Fruit fly (Drosophila melanogaster): ENCODE data around the gene CG17919.

The CG17919 gene

DNA sequence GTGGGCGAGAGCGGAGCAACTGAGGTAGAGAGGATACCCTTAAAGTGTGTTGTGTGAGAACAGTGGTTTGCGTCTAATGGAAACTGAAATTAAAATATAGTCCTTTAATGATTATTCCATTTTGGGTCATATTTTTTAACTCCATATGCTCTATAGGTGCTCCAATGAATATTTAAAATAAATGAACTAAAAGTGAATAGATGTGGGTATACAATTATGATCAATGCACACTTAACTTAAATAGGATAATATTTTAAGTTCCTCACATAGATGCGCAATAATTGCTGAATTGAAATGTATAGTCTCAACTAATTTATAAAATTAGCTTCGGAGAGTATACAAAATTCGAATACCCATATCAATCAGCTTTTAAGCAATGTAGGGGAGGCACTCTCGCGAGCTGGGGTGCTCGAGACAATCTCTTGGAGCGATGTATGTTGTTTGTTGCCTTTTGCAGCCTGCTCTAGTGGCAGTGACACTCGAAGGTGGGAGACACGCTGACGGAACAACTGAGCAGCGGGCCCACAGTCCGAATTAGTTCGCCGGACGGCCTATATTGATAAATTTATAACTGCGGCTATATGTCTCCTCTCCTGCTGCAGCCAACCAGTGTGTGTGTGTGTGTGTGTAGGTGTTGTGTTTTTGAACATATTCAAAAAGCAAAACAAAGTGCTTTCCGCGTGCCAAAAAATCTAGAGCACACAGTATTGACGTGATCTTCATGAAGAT is 10.0 kb downstream of the CG17919 start:
- TF ChIP-seq CG15601 (tag; optimal IDR thresholded peaks at IDR 0.05) (no peak), gfzf (GFP tag; optimal IDR thresholded peaks at IDR 0.05) (no peak), ken (GFP tag; IDR thresholded peaks at IDR 0.05) (peak; percentile 21; the same call in 1 of the 3 replicates), CG32772 (GFP tag; IDR thresholded peaks at IDR 0.05) (peak; percentile 62), peb (GFP tag; IDR thresholded peaks at IDR 0.05) (no peak), CG1233 (GFP tag; optimal IDR thresholded peaks at IDR 0.05) (peak; percentile 73), Xbp1 (GFP tag; optimal IDR thresholded peaks at IDR 0.05) (peak; percentile 83), sd (tag; optimal IDR thresholded peaks at IDR 0.05) (no peak), cad (GFP tag; optimal IDR thresholded peaks at IDR 0.05) (no peak), Dip3 (GFP tag; optimal IDR thresholded peaks at IDR 0.05) (peak; percentile 57), mld (GFP tag; IDR thresholded peaks at IDR 0.05; ENCODE audit: partially characterized antibody) (no peak), CG7839 (tag; optimal IDR thresholded peaks at IDR 0.05) (no peak), Rx (GFP tag; IDR thresholded peaks at IDR 0.05) (0 out of 2 replicates have a peak, but pooled peaks have one; percentile 36), CG1024 (GFP tag; IDR thresholded peaks at IDR 0.05) (0 out of 2 replicates have a peak, but pooled peaks have one; percentile 10), pros (GFP tag; optimal IDR thresholded peaks at IDR 0.05) (no peak), chinmo (GFP tag; IDR thresholded peaks at IDR 0.05; ENCODE audit: partially characterized antibody) (no peak), CG14441 (GFP tag; IDR thresholded peaks at IDR 0.05) (peak; percentile 45), bab2 (GFP tag; optimal IDR thresholded peaks at IDR 0.05) (peak; percentile 70), Fer3 (tag; optimal IDR thresholded peaks at IDR 0.05) (no peak), CG6683 (GFP tag; optimal IDR thresholded peaks at IDR 0.05) (peak; percentile 49), Ets65A (GFP tag) (peak; percentile 86), CG2129 (GFP tag; IDR thresholded peaks at IDR 0.05; ENCODE audit: partially characterized antibody) (no peak), kni (GFP tag; optimal IDR thresholded peaks at IDR 0.05) (no peak), CG1529 (GFP tag; optimal IDR thresholded peaks at IDR 0.05) (no peak), jing (GFP tag; optimal IDR thresholded peaks at IDR 0.05) (peak; percentile 78), hkb (optimal IDR thresholded peaks at IDR 0.05) (no peak), hkb (GFP tag; IDR thresholded peaks at IDR 0.05) (peak; percentile 67), CG8290 (GFP tag; optimal IDR thresholded peaks at IDR 0.05) (peak; percentile 34), CG8290 (tag; optimal IDR thresholded peaks at IDR 0.05) (no peak), pho (GFP tag; optimal IDR thresholded peaks at IDR 0.05) (peak; percentile 56), Dll (GFP tag; IDR thresholded peaks at IDR 0.05; ENCODE audit: partially characterized antibody) (0 out of 4 replicates have a peak, but pooled peaks have one; percentile 24), CG18619 (GFP tag; optimal IDR thresholded peaks at IDR 0.05) (peak; percentile 80), CG11398 (GFP tag; optimal IDR thresholded peaks at IDR 0.05) (no peak), gcm (GFP tag; optimal IDR thresholded peaks at IDR 0.05) (no peak), phol (tag; optimal IDR thresholded peaks at IDR 0.05) (peak; percentile 90), pnt (GFP tag; optimal IDR thresholded peaks at IDR 0.05) (peak; percentile 31), HLH54F (GFP tag; optimal IDR thresholded peaks at IDR 0.05) (peak; percentile 45), Hsf (GFP tag; optimal IDR thresholded peaks at IDR 0.05) (peak; percentile 82), eve (GFP tag; optimal IDR thresholded peaks at IDR 0.05) (no peak), Sin3A (optimal IDR thresholded peaks at IDR 0.05) (no peak), Nf-YC (tag; optimal IDR thresholded peaks at IDR 0.05) (no peak), D19B (GFP tag; optimal IDR thresholded peaks at IDR 0.05) (peak; percentile 66), yki (optimal IDR thresholded peaks at IDR 0.05) (no peak), Hr78 (GFP tag; optimal IDR thresholded peaks at IDR 0.05) (no peak), Vsx1 (GFP tag; optimal IDR thresholded peaks at IDR 0.05) (no peak), Taf1 (GFP tag; IDR thresholded peaks at IDR 0.05) (0 out of 2 replicates have a peak, but pooled peaks have one; percentile 10), Atf-2 (GFP tag; optimal IDR thresholded peaks at IDR 0.05) (peak; percentile 65), CG7987 (GFP tag; optimal IDR thresholded peaks at IDR 0.05) (no peak), Med (GFP tag) (peak; percentile 89), Adf1 (GFP tag; IDR thresholded peaks at IDR 0.05) (no peak), CG10654 (GFP tag; optimal IDR thresholded peaks at IDR 0.05) (peak; percentile 58)

All from whole organism, embryonic.